ENCODE assay signal across 3 worm cellular contexts in genomic region chrX:3035972-3036379, ce11.
TF ChIP-seq lines count a peak whose summit lies in the region.

No protein-coding gene starts in this region.

TF ChIP-seq in whole organism, L1 larva, 84 proteins besides CTCF, POLR2A, EP300 and RAD21 (continued from another document and continues in another):
- TF ChIP-seq unc-86 (tag; optimal IDR thresholded peaks at IDR 0.05; lab: Kevin White, UChicago) = peak; percentile 87
- no peak for TF ChIP-seq nhr-84 (tag; optimal IDR thresholded peaks at IDR 0.05; lab: Kevin White, UChicago)
- TF ChIP-seq ztf-4 (tag; optimal IDR thresholded peaks at IDR 0.05; lab: Kevin White, UChicago) = peak; percentile 83
- no peak for TF ChIP-seq Y116A8C.19 (tag; optimal IDR thresholded peaks at IDR 0.05; lab: Kevin White, UChicago; ENCODE audit: borderline replicate concordance)
- TF ChIP-seq lin-15B (tag; optimal IDR thresholded peaks at IDR 0.05; lab: Kevin White, UChicago) = no peak
- peak; percentile 68 for TF ChIP-seq sup-37 (GFP tag; optimal IDR thresholded peaks at IDR 0.05; lab: Kevin White, UChicago)
- TF ChIP-seq ets-5 (GFP tag; IDR thresholded peaks at IDR 0.05; lab: Robert Waterston, UW) = no peak
- no peak for TF ChIP-seq hlh-4 (tag; optimal IDR thresholded peaks at IDR 0.05; lab: Kevin White, UChicago)
- TF ChIP-seq zip-4 (GFP tag; optimal IDR thresholded peaks at IDR 0.05; lab: Kevin White, UChicago) = peak; percentile 81
- peak; percentile 92 for TF ChIP-seq egl-13 (tag; optimal IDR thresholded peaks at IDR 0.05; lab: Kevin White, UChicago)
- no peak for TF ChIP-seq F16B12.6 (tag; optimal IDR thresholded peaks at IDR 0.05; lab: Kevin White, UChicago)
- TF ChIP-seq ceh-8 (GFP tag; optimal IDR thresholded peaks at IDR 0.05; lab: Kevin White, UChicago) = peak; percentile 96
- TF ChIP-seq egl-27 (tag; optimal IDR thresholded peaks at IDR 0.05; lab: Kevin White, UChicago) = peak; percentile 27 to 72
- peak; percentile 81 for TF ChIP-seq pax-3 (tag; optimal IDR thresholded peaks at IDR 0.05; lab: Kevin White, UChicago)
- peak; percentile 92 for TF ChIP-seq nhr-85 (tag; lab: Kevin White, UChicago)
- peak; percentile 96 for TF ChIP-seq aly-2 (tag; optimal IDR thresholded peaks at IDR 0.05; lab: Kevin White, UChicago)
- peak; percentile 91 for TF ChIP-seq fkh-8 (tag; optimal IDR thresholded peaks at IDR 0.05; lab: Kevin White, UChicago)
- TF ChIP-seq dpl-1 (GFP tag; optimal IDR thresholded peaks at IDR 0.05; lab: Kevin White, UChicago) = peak; percentile 10 to 49 (median 46)
- TF ChIP-seq elt-3 (tag; optimal IDR thresholded peaks at IDR 0.05; lab: Kevin White, UChicago) = peak in 3 of 6 experiments; percentile 14 to 94 (median 51)
- TF ChIP-seq swsn-7 (tag; optimal IDR thresholded peaks at IDR 0.05; lab: Kevin White, UChicago) = peak; percentile 94
- peak; percentile 79 to 89 (median 86) for TF ChIP-seq ceh-82 (tag; optimal IDR thresholded peaks at IDR 0.05; lab: Kevin White, UChicago)
- TF ChIP-seq unc-130 (tag; optimal IDR thresholded peaks at IDR 0.05; lab: Kevin White, UChicago) = peak; percentile 72
- peak; percentile 90 for TF ChIP-seq C16A3.4 (tag; optimal IDR thresholded peaks at IDR 0.05; lab: Kevin White, UChicago)
- peak; percentile 28 for TF ChIP-seq ceh-90 (tag; optimal IDR thresholded peaks at IDR 0.05; lab: Kevin White, UChicago)
- TF ChIP-seq blmp-1 (tag; optimal IDR thresholded peaks at IDR 0.05; lab: Kevin White, UChicago) = no peak
- peak; percentile 82 to 84 for TF ChIP-seq lsy-2 (tag; optimal IDR thresholded peaks at IDR 0.05; lab: Kevin White, UChicago)
- no peak for TF ChIP-seq C34B4.2 (tag; optimal IDR thresholded peaks at IDR 0.05; lab: Kevin White, UChicago)
- TF ChIP-seq nhr-237 (tag; optimal IDR thresholded peaks at IDR 0.05; lab: Kevin White, UChicago) = peak; percentile 31
- TF ChIP-seq snu-23 (GFP tag; optimal IDR thresholded peaks at IDR 0.05; lab: Kevin White, UChicago) = peak; percentile 98
- peak; percentile 88 for TF ChIP-seq lir-3 (tag; optimal IDR thresholded peaks at IDR 0.05; lab: Kevin White, UChicago; ENCODE audit: poor library complexity)
- TF ChIP-seq dsc-1 (tag; optimal IDR thresholded peaks at IDR 0.05; lab: Kevin White, UChicago) = peak; percentile 98
- peak; percentile 74 for TF ChIP-seq isw-1 (GFP tag; IDR thresholded peaks at IDR 0.05; lab: Robert Waterston, UW)
- peak; percentile 83 for TF ChIP-seq grh-1 (GFP tag; IDR thresholded peaks at IDR 0.05; lab: Robert Waterston, UW)
- no peak for TF ChIP-seq unc-62 (GFP tag; optimal IDR thresholded peaks at IDR 0.05; lab: Kevin White, UChicago)
- peak; percentile 87 for TF ChIP-seq lin-39 (tag; optimal IDR thresholded peaks at IDR 0.05; lab: Kevin White, UChicago)
- peak; percentile 76 for TF ChIP-seq ceh-63 (GFP tag; optimal IDR thresholded peaks at IDR 0.05; lab: Kevin White, UChicago)
- peak; percentile 89 for TF ChIP-seq mab-9 (GFP tag; IDR thresholded peaks at IDR 0.05; lab: Robert Waterston, UW)
- TF ChIP-seq irx-1 (tag; optimal IDR thresholded peaks at IDR 0.05; lab: Kevin White, UChicago) = peak; percentile 92
- no peak for TF ChIP-seq nhr-12 (tag; optimal IDR thresholded peaks at IDR 0.05; lab: Kevin White, UChicago)
- no peak for TF ChIP-seq pag-3 (tag; optimal IDR thresholded peaks at IDR 0.05; lab: Kevin White, UChicago; ENCODE audit: borderline replicate concordance, insufficient read depth)
- TF ChIP-seq snpc-4 (tag; optimal IDR thresholded peaks at IDR 0.05; lab: Kevin White, UChicago) = peak; percentile 77
- TF ChIP-seq skn-1 (tag; optimal IDR thresholded peaks at IDR 0.05; lab: Kevin White, UChicago) = peak; percentile 79
- peak; percentile 90 for TF ChIP-seq jun-1 (tag; optimal IDR thresholded peaks at IDR 0.05; lab: Kevin White, UChicago)
- TF ChIP-seq nhr-20 (tag; optimal IDR thresholded peaks at IDR 0.05; lab: Kevin White, UChicago) = peak; percentile 94

TF ChIP-seq in whole organism, L3 larva, 47 proteins besides CTCF, POLR2A, EP300 and RAD21 (continued from another document):
- TF ChIP-seq eor-1 (tag; optimal IDR thresholded peaks at IDR 0.05; lab: Kevin White, UChicago) (no peak), egl-5 (tag; optimal IDR thresholded peaks at IDR 0.05; lab: Kevin White, UChicago) (peak; percentile 93), aly-2 (tag; optimal IDR thresholded peaks at IDR 0.05; lab: Kevin White, UChicago) (peak; percentile 58), nhr-43 (tag; optimal IDR thresholded peaks at IDR 0.05; lab: Kevin White, UChicago; ENCODE audit: poor library complexity, severe bottlenecking) (peak; percentile 96), snpc-4 (tag; optimal IDR thresholded peaks at IDR 0.05; lab: Kevin White, UChicago) (peak; percentile 51), nhr-25 (tag; optimal IDR thresholded peaks at IDR 0.05; lab: Kevin White, UChicago) (peak; percentile 49), lin-15B (tag; optimal IDR thresholded peaks at IDR 0.05; lab: Kevin White, UChicago) (peak; percentile 35), lsy-12 (tag; optimal IDR thresholded peaks at IDR 0.05; lab: Kevin White, UChicago) (peak; percentile 92), ama-1 (optimal IDR thresholded peaks at IDR 0.05; lab: Kevin White, UChicago) (peak; percentile 71), egl-27 (tag; optimal IDR thresholded peaks at IDR 0.05; lab: Kevin White, UChicago) (peak; percentile 67), ceh-9 (tag; optimal IDR thresholded peaks at IDR 0.05; lab: Kevin White, UChicago) (peak; percentile 68), fkh-10 (GFP tag; optimal IDR thresholded peaks at IDR 0.05; lab: Kevin White, UChicago) (peak; percentile 59), nhr-11 (tag; optimal IDR thresholded peaks at IDR 0.05; lab: Kevin White, UChicago) (peak; percentile 74), ztf-11 (tag; optimal IDR thresholded peaks at IDR 0.05; lab: Kevin White, UChicago) (peak; percentile 37), elt-1 (tag; optimal IDR thresholded peaks at IDR 0.05; lab: Kevin White, UChicago) (no peak), unc-62 (GFP tag; optimal IDR thresholded peaks at IDR 0.05; lab: Kevin White, UChicago) (peak; percentile 49), jun-1 (tag; optimal IDR thresholded peaks at IDR 0.05; lab: Kevin White, UChicago) (peak; percentile 83), nhr-237 (tag; optimal IDR thresholded peaks at IDR 0.05; lab: Kevin White, UChicago) (no peak), nhr-12 (tag; optimal IDR thresholded peaks at IDR 0.05; lab: Kevin White, UChicago) (no peak), fos-1 (tag; optimal IDR thresholded peaks at IDR 0.05; lab: Kevin White, UChicago) (peak; percentile 86), R02D3.7 (tag; optimal IDR thresholded peaks at IDR 0.05; lab: Kevin White, UChicago) (peak; percentile 60), skn-1 (tag; optimal IDR thresholded peaks at IDR 0.05; lab: Kevin White, UChicago) (peak; percentile 93), nhr-67 (tag; optimal IDR thresholded peaks at IDR 0.05; lab: Kevin White, UChicago) (peak; percentile 20), ceh-82 (tag; optimal IDR thresholded peaks at IDR 0.05; lab: Kevin White, UChicago) (peak; percentile 91), fkh-2 (tag; optimal IDR thresholded peaks at IDR 0.05; lab: Kevin White, UChicago) (no peak), zag-1 (tag; optimal IDR thresholded peaks at IDR 0.05; lab: Kevin White, UChicago) (no peak), nfya-1 (tag; optimal IDR thresholded peaks at IDR 0.05; lab: Kevin White, UChicago; ENCODE audit: insufficient read depth) (peak; percentile 88), hmg-11 (tag; optimal IDR thresholded peaks at IDR 0.05; lab: Kevin White, UChicago) (peak; percentile 99)

TF ChIP-seq in whole organism, young adult, 124 proteins besides CTCF, POLR2A, EP300 and RAD21 (continued from another document and continues in another):
- TF ChIP-seq hmg-20 (GFP tag; IDR thresholded peaks at IDR 0.05; lab: Robert Waterston, UW) (peak; percentile 93), unc-130 (GFP tag; optimal IDR thresholded peaks at IDR 0.05; lab: Kevin White, UChicago) (peak; percentile 56), him-1 (tag; optimal IDR thresholded peaks at IDR 0.05; lab: Kevin White, UChicago) (peak; percentile 100), hlh-26 (GFP tag; conservative IDR thresholded peaks at IDR 0.05; lab: Robert Waterston, UW) (no peak), atf-7 (tag; optimal IDR thresholded peaks at IDR 0.05; lab: Kevin White, UChicago) (peak; percentile 95), repo-1 (tag; optimal IDR thresholded peaks at IDR 0.05; lab: Kevin White, UChicago) (peak; percentile 97), madf-3 (GFP tag; IDR thresholded peaks at IDR 0.05; lab: Robert Waterston, UW) (peak; percentile 86), Y67H2A.10 (GFP tag; conservative IDR thresholded peaks at IDR 0.05; lab: Robert Waterston, UW) (peak; percentile 83), ztf-25 (GFP tag; IDR thresholded peaks at IDR 0.05; lab: Robert Waterston, UW) (peak; percentile 99), egl-18 (GFP tag; IDR thresholded peaks at IDR 0.05; lab: Robert Waterston, UW) (peak; percentile 93), efl-1 (GFP tag; optimal IDR thresholded peaks at IDR 0.05; lab: Kevin White, UChicago) (no peak), nhr-90 (tag; optimal IDR thresholded peaks at IDR 0.05; lab: Kevin White, UChicago) (peak; percentile 94), lsy-27 (tag; optimal IDR thresholded peaks at IDR 0.05; lab: Kevin White, UChicago; ENCODE audit: borderline replicate concordance, insufficient read depth) (peak; percentile 92), lin-35 (GFP tag; optimal IDR thresholded peaks at IDR 0.05; lab: Kevin White, UChicago) (peak; percentile 11 to 87 (median 72)), mes-4 (tag; optimal IDR thresholded peaks at IDR 0.05; lab: Kevin White, UChicago) (peak; percentile 93), lir-1 (GFP tag; conservative IDR thresholded peaks at IDR 0.05; lab: Robert Waterston, UW) (peak; percentile 90), hlh-12 (tag; optimal IDR thresholded peaks at IDR 0.05; lab: Kevin White, UChicago) (peak; percentile 88), lin-40 (tag; optimal IDR thresholded peaks at IDR 0.05; lab: Kevin White, UChicago) (peak; percentile 97), cebp-1 (GFP tag; IDR thresholded peaks at IDR 0.05; lab: Robert Waterston, UW) (peak; percentile 84), cebp-1 (tag; optimal IDR thresholded peaks at IDR 0.05; lab: Kevin White, UChicago) (peak; percentile 91), T26A5.8 (tag; optimal IDR thresholded peaks at IDR 0.05; lab: Kevin White, UChicago) (peak; percentile 97), T07F8.4 (tag; optimal IDR thresholded peaks at IDR 0.05; lab: Kevin White, UChicago) (peak; percentile 93), lsl-1 (GFP tag; optimal IDR thresholded peaks at IDR 0.05; lab: Kevin White, UChicago) (peak; percentile 43), dox-1 (GFP tag; IDR thresholded peaks at IDR 0.05; lab: Robert Waterston, UW) (peak; percentile 96), F22D6.2 (tag; optimal IDR thresholded peaks at IDR 0.05; lab: Kevin White, UChicago) (peak; percentile 75), snpc-3.4 (tag; optimal IDR thresholded peaks at IDR 0.05; lab: Kevin White, UChicago) (peak; percentile 86), ceh-100 (GFP tag; IDR thresholded peaks at IDR 0.05; lab: Robert Waterston, UW) (peak; percentile 69), egl-44 (GFP tag; IDR thresholded peaks at IDR 0.05; lab: Robert Waterston, UW) (peak; percentile 97), pha-4 (tag; optimal IDR thresholded peaks at IDR 0.05; lab: Kevin White, UChicago) (peak; percentile 54), K11D2.4 (GFP tag; IDR thresholded peaks at IDR 0.05; lab: Robert Waterston, UW) (peak; percentile 95), nhr-120 (GFP tag; IDR thresholded peaks at IDR 0.05; lab: Robert Waterston, UW) (peak; percentile 90; the same call in 1 of the 2 replicates), F52B5.7 (tag; optimal IDR thresholded peaks at IDR 0.05; lab: Kevin White, UChicago) (peak; percentile 98), tbp1 (GFP tag; optimal IDR thresholded peaks at IDR 0.05; lab: Kevin White, UChicago) (peak; percentile 100), ceh-58 (GFP tag; IDR thresholded peaks at IDR 0.05; lab: Robert Waterston, UW) (peak; percentile 89; the same call in 1 of the 2 replicates), sdz-38 (tag; optimal IDR thresholded peaks at IDR 0.05; lab: Kevin White, UChicago) (peak; percentile 70), lin-54 (GFP tag; optimal IDR thresholded peaks at IDR 0.05; lab: Kevin White, UChicago) (peak; percentile 84), nfya-2 (GFP tag; IDR thresholded peaks at IDR 0.05; lab: Robert Waterston, UW) (0 out of 2 replicates have a peak, but pooled peaks have one; percentile 65), rcor-1 (GFP tag; IDR thresholded peaks at IDR 0.05; lab: Robert Waterston, UW) (peak; percentile 95), F55B11.4 (tag; optimal IDR thresholded peaks at IDR 0.05; lab: Kevin White, UChicago; ENCODE audit: borderline replicate concordance, insufficient read depth) (no peak), snpc-4 (GFP tag; optimal IDR thresholded peaks at IDR 0.05; lab: Kevin White, UChicago) (peak; percentile 84), snpc-4 (tag; optimal IDR thresholded peaks at IDR 0.05; lab: Kevin White, UChicago) (peak in 3 of 4 experiments; percentile 86 to 90 (median 90)), attf-6 (GFP tag; IDR thresholded peaks at IDR 0.05; lab: Robert Waterston, UW) (peak; percentile 89), C17E4.6 (GFP tag; IDR thresholded peaks at IDR 0.05; lab: Robert Waterston, UW) (peak; percentile 80), dpff-1 (tag; optimal IDR thresholded peaks at IDR 0.05; lab: Kevin White, UChicago) (peak; percentile 77), ekl-4 (GFP tag; IDR thresholded peaks at IDR 0.05; lab: Robert Waterston, UW) (peak; percentile 93), B0261.1 (tag; optimal IDR thresholded peaks at IDR 0.05; lab: Kevin White, UChicago) (peak; percentile 100), madf-6 (GFP tag; IDR thresholded peaks at IDR 0.05; lab: Robert Waterston, UW) (peak; percentile 82), ztf-28 (GFP tag; IDR thresholded peaks at IDR 0.05; lab: Robert Waterston, UW) (peak; percentile 97), lag-1 (GFP tag; IDR thresholded peaks at IDR 0.05; lab: Robert Waterston, UW) (peak; percentile 94; the same call in 1 of the 2 replicates), hmg-1.2 (GFP tag; IDR thresholded peaks at IDR 0.05; lab: Robert Waterston, UW) (peak; percentile 98), xnd-1 (tag; optimal IDR thresholded peaks at IDR 0.05; lab: Kevin White, UChicago) (no peak), Y95B8A.8 (GFP tag; IDR thresholded peaks at IDR 0.05; lab: Robert Waterston, UW) (peak; percentile 89), mcd-1 (GFP tag; IDR thresholded peaks at IDR 0.05; lab: Robert Waterston, UW) (peak; percentile 82), ceh-27 (GFP tag; optimal IDR thresholded peaks at IDR 0.05; lab: Kevin White, UChicago) (peak; percentile 90), ceh-79 (tag; optimal IDR thresholded peaks at IDR 0.05; lab: Kevin White, UChicago) (peak; percentile 98), snpc-1.3 (tag; optimal IDR thresholded peaks at IDR 0.05; lab: Kevin White, UChicago; ENCODE audit: insufficient read depth) (peak; percentile 95), B0035.1 (tag; optimal IDR thresholded peaks at IDR 0.05; lab: Kevin White, UChicago) (peak; percentile 91), bed-2 (GFP tag; IDR thresholded peaks at IDR 0.05; lab: Robert Waterston, UW) (peak; percentile 69; the same call in 1 of the 2 replicates), B0019.2 (GFP tag; conservative IDR thresholded peaks at IDR 0.05; lab: Robert Waterston, UW) (peak; percentile 71), F39B2.1 (GFP tag; IDR thresholded peaks at IDR 0.05; lab: Robert Waterston, UW) (0 out of 2 replicates have a peak, but pooled peaks have one; percentile 13), ets-4 (GFP tag; optimal IDR thresholded peaks at IDR 0.05; lab: Kevin White, UChicago) (peak; percentile 55), aptf-2 (GFP tag; conservative IDR thresholded peaks at IDR 0.05; lab: Robert Waterston, UW) (peak; percentile 82), attf-3 (GFP tag; conservative IDR thresholded peaks at IDR 0.05; lab: Robert Waterston, UW) (peak; percentile 71), F10E7.11 (tag; optimal IDR thresholded peaks at IDR 0.05; lab: Kevin White, UChicago) (peak; percentile 91), nfyb-1 (GFP tag; IDR thresholded peaks at IDR 0.05; lab: Robert Waterston, UW) (peak; percentile 98), die-1 (tag; optimal IDR thresholded peaks at IDR 0.05; lab: Kevin White, UChicago) (peak; percentile 98), F23B12.7 (tag; optimal IDR thresholded peaks at IDR 0.05; lab: Kevin White, UChicago; ENCODE audit: insufficient read depth) (peak; percentile 96)
